Fruit fly (Drosophila melanogaster): Measurements from ENCODE around the gene CG3513.

- TF ChIP-seq CG9139 (GFP tag; optimal IDR thresholded peaks at IDR 0.05), result no peak
- TF ChIP-seq CG11902 (GFP tag; optimal IDR thresholded peaks at IDR 0.05), result no peak
Measured at dm6 chr2L:3740443-3740842, 47.5 kb upstream of the CG3513 start.

Data from whole organism, prepupa.